Worm (Caenorhabditis elegans): ENCODE measurements around the gene mrps-23.

mrps-23 gene

DNA sequence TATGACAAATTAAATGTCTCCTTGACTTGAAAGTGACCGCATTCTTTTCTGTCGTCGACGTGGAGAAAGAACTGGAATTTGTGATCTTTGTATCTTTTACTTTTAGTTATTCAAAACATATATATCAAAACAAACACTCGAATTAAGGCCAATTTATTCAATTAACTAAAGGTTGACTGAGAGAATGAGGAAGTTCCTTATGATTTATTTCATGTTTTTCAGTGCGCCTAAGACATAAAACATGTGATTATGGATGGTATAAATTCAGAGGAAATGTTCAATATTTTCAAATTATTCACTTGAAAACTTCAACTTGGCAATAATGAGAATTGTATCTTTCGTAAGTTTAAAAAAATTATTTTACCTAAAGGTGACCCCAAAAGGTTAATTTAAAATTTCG lies 9.9 kb downstream of the mrps-23 start, which contains the start of gene F55H2.8:
Gene F55H2.8, plus strand, starts transcription at position 301 of the 400 bp plus-strand sequence.
- TF ChIP-seq unc-98 (GFP tag; IDR thresholded peaks at IDR 0.05) (no peak), pag-3 (tag; optimal IDR thresholded peaks at IDR 0.05; ENCODE audit: borderline replicate concordance, insufficient read depth) (no peak), efl-1 (optimal IDR thresholded peaks at IDR 0.05) (no peak), efl-1 (GFP tag; optimal IDR thresholded peaks at IDR 0.05 in 1 of 2) (no peak), isw-1 (GFP tag; IDR thresholded peaks at IDR 0.05) (no peak), dsc-1 (tag; optimal IDR thresholded peaks at IDR 0.05) (no peak), hlh-4 (tag; optimal IDR thresholded peaks at IDR 0.05) (no peak), snpc-4 (tag; optimal IDR thresholded peaks at IDR 0.05) (no peak)

DNA sequence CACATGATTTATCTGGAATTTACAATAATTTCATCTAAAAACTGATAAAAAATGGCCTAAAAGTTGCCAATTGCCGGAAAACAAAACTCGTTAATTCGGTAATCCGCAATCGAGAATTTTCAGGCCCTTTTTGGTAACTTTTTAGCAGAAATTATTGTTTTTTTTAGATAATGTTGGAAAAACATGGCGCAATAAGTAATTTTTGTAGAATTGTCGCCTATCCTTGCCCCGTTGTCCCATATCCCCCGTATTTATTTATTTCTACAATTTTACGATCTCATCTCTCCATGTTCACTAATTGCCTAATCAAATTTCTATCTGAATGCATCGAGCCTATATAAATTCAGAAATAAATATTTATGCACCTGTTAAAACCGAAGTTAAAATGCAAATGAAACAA lies 10.5 kb downstream of the mrps-23 start:
- TF ChIP-seq fkh-10 (GFP tag; optimal IDR thresholded peaks at IDR 0.05) (no peak), ets-5 (GFP tag; IDR thresholded peaks at IDR 0.05) (no peak), ces-1 (GFP tag; optimal IDR thresholded peaks at IDR 0.05) (no peak), ztf-11 (tag; optimal IDR thresholded peaks at IDR 0.05) (no peak), sptf-1 (tag; optimal IDR thresholded peaks at IDR 0.05) (no peak), vab-15 (tag; optimal IDR thresholded peaks at IDR 0.05) (no peak)

DNA sequence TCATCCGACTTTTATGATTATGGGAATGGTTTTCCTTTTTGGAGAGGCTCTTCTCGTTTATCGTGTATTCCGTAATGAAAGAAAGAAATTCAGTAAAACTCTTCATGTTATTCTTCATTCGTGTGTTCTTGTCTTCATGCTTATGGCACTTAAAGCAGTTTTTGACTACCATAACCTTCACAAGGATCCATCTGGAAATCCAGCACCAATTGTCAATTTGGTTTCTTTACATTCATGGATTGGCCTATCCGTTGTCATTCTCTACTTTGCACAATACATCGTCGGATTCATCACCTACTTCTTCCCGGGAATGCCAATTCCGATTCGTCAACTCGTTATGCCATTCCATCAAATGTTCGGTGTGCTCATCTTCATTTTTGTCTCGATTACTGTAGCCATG lies 11.8 kb downstream of the mrps-23 start:
- no peak for TF ChIP-seq rnt-1 (tag; optimal IDR thresholded peaks at IDR 0.05)
- no peak for TF ChIP-seq fkh-8 (tag; optimal IDR thresholded peaks at IDR 0.05)
- TF ChIP-seq grh-1 (GFP tag; IDR thresholded peaks at IDR 0.05): no peak
- no peak for TF ChIP-seq lsy-2 (tag; optimal IDR thresholded peaks at IDR 0.05)
- no peak for TF ChIP-seq lin-15B (tag; optimal IDR thresholded peaks at IDR 0.05)
- no peak for TF ChIP-seq swsn-7 (tag; optimal IDR thresholded peaks at IDR 0.05)
- TF ChIP-seq elt-3 (tag; optimal IDR thresholded peaks at IDR 0.05): no peak
- TF ChIP-seq mef-2 (tag; optimal IDR thresholded peaks at IDR 0.05): no peak
- no peak for TF ChIP-seq elt-2 (tag; optimal IDR thresholded peaks at IDR 0.05)
- TF ChIP-seq ceh-82 (tag; optimal IDR thresholded peaks at IDR 0.05): no peak
- TF ChIP-seq sox-4 (tag; optimal IDR thresholded peaks at IDR 0.05): no peak
- no peak for TF ChIP-seq nhr-71 (tag; optimal IDR thresholded peaks at IDR 0.05)
- TF ChIP-seq nhr-85 (tag): no peak
- no peak for TF ChIP-seq egl-13 (tag; optimal IDR thresholded peaks at IDR 0.05)
- TF ChIP-seq nhr-76 (tag; optimal IDR thresholded peaks at IDR 0.05): no peak

DNA sequence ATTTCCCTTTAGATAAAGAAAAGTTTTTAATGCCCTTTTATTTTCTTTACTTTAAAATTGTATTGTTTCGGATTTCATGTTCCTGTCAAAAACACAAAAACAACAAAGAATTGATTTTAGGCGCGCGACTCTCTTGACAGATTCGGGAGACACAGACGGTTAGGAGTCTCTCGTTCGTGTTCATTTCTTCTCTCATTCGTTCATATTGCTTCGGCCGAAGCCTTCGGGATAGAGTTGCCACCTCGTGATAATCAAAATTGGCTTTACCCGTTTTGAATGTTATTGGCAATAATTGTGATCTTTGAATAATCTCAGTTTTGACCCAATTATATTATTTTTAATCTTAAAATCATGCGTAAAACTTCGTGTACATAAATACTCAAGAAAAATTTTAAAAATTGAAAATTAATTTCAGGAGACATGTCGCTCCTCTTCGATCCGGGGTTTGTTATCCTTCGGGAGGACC lies 12.4 kb downstream of the mrps-23 start, which contains the start of gene F55H2.5:
Gene F55H2.5, plus strand, starts transcription at position 416 of the 466 bp plus-strand sequence.
- no peak for TF ChIP-seq ceh-63 (GFP tag; optimal IDR thresholded peaks at IDR 0.05)
- TF ChIP-seq mab-9 (GFP tag; IDR thresholded peaks at IDR 0.05): no peak
- no peak for TF ChIP-seq nhr-90 (tag; optimal IDR thresholded peaks at IDR 0.05; ENCODE audit: poor library complexity)
- TF ChIP-seq jun-1 (tag; optimal IDR thresholded peaks at IDR 0.05): no peak
- no peak for TF ChIP-seq ama-1 (optimal IDR thresholded peaks at IDR 0.05)
- TF ChIP-seq nhr-77 (tag; optimal IDR thresholded peaks at IDR 0.05): no peak

- TF ChIP-seq alr-1 (tag; optimal IDR thresholded peaks at IDR 0.05; ENCODE audit: borderline replicate concordance) (no peak), rnt-1 (tag; optimal IDR thresholded peaks at IDR 0.05) (peak; percentile 7), ama-1 (optimal IDR thresholded peaks at IDR 0.05) (peak; percentile 56), efl-1 (optimal IDR thresholded peaks at IDR 0.05) (peak; percentile 2 to 9), efl-1 (GFP tag; optimal IDR thresholded peaks at IDR 0.05 in 1 of 2) (peak in 1 of 2 experiments; percentile 91), aly-2 (tag; optimal IDR thresholded peaks at IDR 0.05) (peak; percentile 57), nhr-71 (tag; optimal IDR thresholded peaks at IDR 0.05) (peak; percentile 55), ztf-4 (tag; optimal IDR thresholded peaks at IDR 0.05) (peak; percentile 51), ces-1 (GFP tag; optimal IDR thresholded peaks at IDR 0.05) (no peak), hpl-2 (GFP tag; optimal IDR thresholded peaks at IDR 0.05) (no peak), blmp-1 (tag; optimal IDR thresholded peaks at IDR 0.05) (no peak), lin-14 (GFP tag; optimal IDR thresholded peaks at IDR 0.05) (peak; percentile 25), snu-23 (GFP tag; optimal IDR thresholded peaks at IDR 0.05) (peak; percentile 51), ceh-82 (tag; optimal IDR thresholded peaks at IDR 0.05) (no peak), lsy-2 (tag; optimal IDR thresholded peaks at IDR 0.05) (peak; percentile 2 to 43), zag-1 (tag; optimal IDR thresholded peaks at IDR 0.05) (no peak), nhr-20 (tag; optimal IDR thresholded peaks at IDR 0.05) (peak; percentile 14), lin-13 (GFP tag; optimal IDR thresholded peaks at IDR 0.05) (peak; percentile 17), unc-130 (tag; optimal IDR thresholded peaks at IDR 0.05) (no peak)
Measured at ce11 chrIII:9509764-9510370, 13.6 kb downstream of the mrps-23 start.

Measured in whole organism, L1 larva.